Worm (Caenorhabditis elegans) whole organism, L1 larva: ENCODE data around the gene lips-10.

ENCODE experiments used
- ama-1 ChIP-seq: fragments of 150-350 bp; optimal IDR thresholded peaks from 2 replicates; lab custom pipeline; 2014
- dsc-1 ChIP-seq: sonication (generic microtip); optimal IDR thresholded peaks from 2 replicates; lab custom pipeline; 2016; ENCODE audit warnings: mild to moderate bottlenecking, missing genetic modification characterization, missing compliant biosample characterization
- egl-27 ChIP-seq, 2 experiments: fragments of 150-350 bp in 1 of 2; sonication (generic microtip); optimal IDR thresholded peaks; 3 replicates each; lab custom pipeline; 2017 to 2018; ENCODE audit warnings: missing biosample characterization in 2 of 2, missing genetic modification characterization in 2 of 2, missing genetic modification reagents in 2 of 2
- elt-3 ChIP-seq, 6 experiments: fragments of 150-350 bp in 1 of 6; sonication (generic microtip); optimal IDR thresholded peaks; 2 replicates each; lab custom pipeline; 2017 to 2018; ENCODE audit warnings: missing biosample characterization in 6 of 6, missing genetic modification characterization in 6 of 6, inconsistent platforms in 1 of 6
- jun-1 ChIP-seq: fragments of 150-350 bp; optimal IDR thresholded peaks from 2 replicates; lab custom pipeline; 2014; ENCODE audit warnings: missing biosample characterization, missing genetic modification reagents, missing genetic modification characterization
- lin-13 ChIP-seq: fragments of 150-350 bp; optimal IDR thresholded peaks from 2 replicates; lab custom pipeline; 2014; ENCODE audit warnings: missing biosample characterization, missing genetic modification reagents, missing genetic modification characterization
- nhr-28 ChIP-seq: fragments of 150-350 bp; optimal IDR thresholded peaks from 2 replicates; lab custom pipeline; 2014; ENCODE audit warnings: missing biosample characterization, missing genetic modification characterization
- nhr-76 ChIP-seq: sonication (generic microtip); optimal IDR thresholded peaks from 2 replicates; lab custom pipeline; 2017; ENCODE audit warnings: missing biosample characterization, missing genetic modification characterization
- nhr-90 ChIP-seq: sonication (generic microtip); optimal IDR thresholded peaks from 2 replicates; lab custom pipeline; 2016; ENCODE audit warnings: mild to moderate bottlenecking, missing genetic modification characterization, missing compliant biosample characterization; ENCODE audit not compliant: poor library complexity
- pqm-1 ChIP-seq: sonication (generic microtip); optimal IDR thresholded peaks from 3 replicates; lab custom pipeline; 2017; ENCODE audit warnings: missing biosample characterization, missing genetic modification characterization
- snpc-4 ChIP-seq: fragments of 150-350 bp; optimal IDR thresholded peaks from 2 replicates; lab custom pipeline; 2014; ENCODE audit warnings: missing biosample characterization, missing genetic modification characterization
- sox-4 ChIP-seq: sonication (generic microtip); optimal IDR thresholded peaks from 2 replicates; lab custom pipeline; 2016; ENCODE audit warnings: missing genetic modification characterization, missing compliant biosample characterization
- unc-130 ChIP-seq: fragments of 150-350 bp; optimal IDR thresholded peaks from 2 replicates; lab custom pipeline; 2017; ENCODE audit warnings: missing biosample characterization, missing genetic modification characterization, inconsistent platforms

- no peak for TF ChIP-seq egl-27 (tag; optimal IDR thresholded peaks at IDR 0.05; lab: Kevin White, UChicago)
- no peak for TF ChIP-seq nhr-90
- no peak for TF ChIP-seq pqm-1 (tag; lab: Kevin White, UChicago)
- no peak for TF ChIP-seq ama-1
- no peak for TF ChIP-seq nhr-28 (tag; lab: Kevin White, UChicago)
- no peak for TF ChIP-seq snpc-4 (tag; lab: Kevin White, UChicago)
- TF ChIP-seq unc-130 (tag; lab: Kevin White, UChicago) = no peak
- TF ChIP-seq lin-13 = no peak
- no peak for TF ChIP-seq jun-1 (tag; lab: Kevin White, UChicago)
- TF ChIP-seq nhr-76 (tag; lab: Kevin White, UChicago) = no peak
- no peak for TF ChIP-seq elt-3 (tag; optimal IDR thresholded peaks at IDR 0.05; lab: Kevin White, UChicago)
- no peak for TF ChIP-seq dsc-1 (tag; lab: Kevin White, UChicago)
- TF ChIP-seq sox-4 (tag; lab: Kevin White, UChicago) = no peak
Measured at ce11 chrII:8392215-8392614, 46.8 kb upstream of the lips-10 start.
